Worm (Caenorhabditis elegans) whole organism, late embryonic: ENCODE results near the gene hrg-2.

Source experiments
- C08G9.2 ChIP-seq: sonication (generic microtip); optimal IDR thresholded peaks from 2 replicates; lab custom pipeline; 2016; ENCODE audit warnings: mild to moderate bottlenecking, missing genetic modification characterization, moderate library complexity, missing compliant biosample characterization
- K09A11.1 ChIP-seq: sonication (generic microtip); optimal IDR thresholded peaks from 2 replicates; lab custom pipeline; 2017; ENCODE audit warnings: antibody characterized with exemption, mild to moderate bottlenecking, missing genetic modification characterization, missing compliant biosample characterization; ENCODE audit not compliant: insufficient read depth
- T23F11.4 ChIP-seq: fragments of 200-800 bp; sonication (Bioruptor generic); optimal IDR thresholded peaks from 2 replicates; lab custom pipeline; 2018; ENCODE audit warnings: mild to moderate bottlenecking, missing genetic modification characterization, missing compliant biosample characterization
- Y22D7AL.16 ChIP-seq: sonication (generic microtip); optimal IDR thresholded peaks from 2 replicates; lab custom pipeline; 2016; ENCODE audit warnings: missing genetic modification characterization, missing compliant biosample characterization
- ceh-18 ChIP-seq: sonication (generic microtip); optimal IDR thresholded peaks from 2 replicates; lab custom pipeline; 2016; ENCODE audit warnings: missing genetic modification characterization, missing compliant biosample characterization
- ceh-19 ChIP-seq: fragments of 200-800 bp; sonication (Bioruptor generic); optimal IDR thresholded peaks from 2 replicates; lab custom pipeline; 2018; ENCODE audit warnings: mild to moderate bottlenecking, missing genetic modification characterization, missing compliant biosample characterization
- ceh-22 ChIP-seq: sonication (generic microtip); optimal IDR thresholded peaks from 2 replicates; lab custom pipeline; 2017; ENCODE audit warnings: missing biosample characterization, missing genetic modification characterization
- ceh-24 ChIP-seq: sonication (generic microtip); optimal IDR thresholded peaks from 2 replicates; lab custom pipeline; 2016; ENCODE audit warnings: mild to moderate bottlenecking, missing genetic modification characterization, missing compliant biosample characterization
- ceh-30 ChIP-seq: fragments of 150-350 bp; optimal IDR thresholded peaks from 2 replicates; lab custom pipeline; 2014; ENCODE audit warnings: missing biosample characterization, missing genetic modification characterization
- ceh-45 ChIP-seq: fragments of 200-800 bp; sonication (Bioruptor generic); IDR thresholded peaks from 2 replicates; pipeline ENCODE4 v1.3.6; 2022; ENCODE audit warnings: missing genetic modification reagents, missing genetic modification characterization, missing compliant biosample characterization
- ceh-48 ChIP-seq: sonication (generic microtip); optimal IDR thresholded peaks from 2 replicates; lab custom pipeline; 2016; ENCODE audit warnings: missing genetic modification characterization, inconsistent platforms, missing compliant biosample characterization
- ceh-6 ChIP-seq: fragments of 200-800 bp; sonication (Bioruptor generic); optimal IDR thresholded peaks from 2 replicates; lab custom pipeline; 2018; ENCODE audit warnings: mild to moderate bottlenecking, missing genetic modification characterization, missing compliant biosample characterization
- ceh-9 ChIP-seq: sonication (generic microtip); optimal IDR thresholded peaks from 2 replicates; lab custom pipeline; 2016; ENCODE audit warnings: mild to moderate bottlenecking, missing genetic modification characterization, inconsistent platforms, missing compliant biosample characterization
- che-1 ChIP-seq: sonication (generic microtip); optimal IDR thresholded peaks from 2 replicates; lab custom pipeline; 2016; ENCODE audit warnings: mild to moderate bottlenecking, missing genetic modification characterization, missing compliant biosample characterization
- dmd-4 ChIP-seq: sonication (generic microtip); optimal IDR thresholded peaks from 2 replicates; lab custom pipeline; 2016; ENCODE audit warnings: borderline replicate concordance, missing genetic modification characterization, missing compliant biosample characterization
- elt-2 ChIP-seq: sonication (generic microtip); optimal IDR thresholded peaks from 2 replicates; lab custom pipeline; 2016; ENCODE audit warnings: missing genetic modification reagents, missing genetic modification characterization, missing compliant biosample characterization
- elt-4 ChIP-seq: sonication (generic microtip); optimal IDR thresholded peaks from 2 replicates; lab custom pipeline; 2016; ENCODE audit warnings: missing genetic modification characterization, missing compliant biosample characterization
- ets-4 ChIP-seq: sonication (generic microtip); optimal IDR thresholded peaks from 2 replicates; lab custom pipeline; 2016; ENCODE audit warnings: missing genetic modification characterization, missing compliant biosample characterization
- eyg-1 ChIP-seq: sonication (generic microtip); optimal IDR thresholded peaks from 2 replicates; lab custom pipeline; 2016; ENCODE audit warnings: missing genotype, missing genetic modification characterization, missing compliant biosample characterization
- fkh-10 ChIP-seq: fragments of 150-350 bp; optimal IDR thresholded peaks from 2 replicates; lab custom pipeline; 2014; ENCODE audit warnings: missing biosample characterization, missing genetic modification reagents, missing genetic modification characterization
- hlh-15 ChIP-seq: sonication (generic microtip); optimal IDR thresholded peaks from 2 replicates; lab custom pipeline; 2016; ENCODE audit warnings: missing genetic modification characterization, missing compliant biosample characterization
- hlh-8 ChIP-seq: sonication (generic microtip); optimal IDR thresholded peaks from 2 replicates; lab custom pipeline; 2016; ENCODE audit warnings: missing genotype, missing genetic modification characterization, missing compliant biosample characterization
- madf-2 ChIP-seq: sonication (generic microtip); optimal IDR thresholded peaks from 2 replicates; lab custom pipeline; 2017; ENCODE audit warnings: missing genetic modification characterization, missing compliant biosample characterization
- nhr-232 ChIP-seq: sonication (generic microtip); optimal IDR thresholded peaks from 2 replicates; lab custom pipeline; 2016; ENCODE audit warnings: missing genetic modification characterization, missing compliant biosample characterization
- npax-4 ChIP-seq: sonication (generic microtip); optimal IDR thresholded peaks from 2 replicates; lab custom pipeline; 2016; ENCODE audit warnings: missing genetic modification characterization, missing compliant biosample characterization
- pag-3 ChIP-seq: sonication (generic microtip); optimal IDR thresholded peaks from 2 replicates; lab custom pipeline; 2016; ENCODE audit warnings: missing compliant biosample characterization, missing genetic modification characterization, borderline replicate concordance
- pat-9 ChIP-seq: fragments of 200-800 bp; sonication (Bioruptor generic); optimal IDR thresholded peaks from 2 replicates; lab custom pipeline; 2018; ENCODE audit warnings: mild to moderate bottlenecking, missing genetic modification characterization, moderate library complexity, missing compliant biosample characterization
- pax-1 ChIP-seq: fragments of 150-350 bp; optimal IDR thresholded peaks from 2 replicates; lab custom pipeline; 2014; ENCODE audit warnings: missing biosample characterization, missing genetic modification characterization
- pha-2 ChIP-seq: sonication (generic microtip); optimal IDR thresholded peaks from 2 replicates; lab custom pipeline; 2017; ENCODE audit warnings: mild to moderate bottlenecking, missing genetic modification characterization, missing compliant biosample characterization
- pha-4 ChIP-seq: fragments of 150-350 bp; optimal IDR thresholded peaks from 2 replicates; lab custom pipeline; 2018; ENCODE audit warnings: missing biosample characterization, missing genetic modification reagents, missing genetic modification characterization
- pqm-1 ChIP-seq: sonication (generic microtip); optimal IDR thresholded peaks from 2 replicates; lab custom pipeline; 2016; ENCODE audit warnings: missing genetic modification characterization, missing compliant biosample characterization
- ref-2 ChIP-seq: sonication (generic microtip); optimal IDR thresholded peaks from 2 replicates; lab custom pipeline; 2016; ENCODE audit warnings: missing genetic modification characterization, missing compliant biosample characterization
- rnt-1 ChIP-seq: sonication (generic microtip); optimal IDR thresholded peaks from 2 replicates; lab custom pipeline; 2016; ENCODE audit warnings: missing genetic modification characterization, missing compliant biosample characterization
- sox-4 ChIP-seq: sonication (generic microtip); optimal IDR thresholded peaks from 2 replicates; lab custom pipeline; 2017; ENCODE audit warnings: mild to moderate bottlenecking, missing genetic modification characterization, inconsistent platforms, missing compliant biosample characterization
- tbx-2 ChIP-seq: sonication (generic microtip); optimal IDR thresholded peaks from 2 replicates; lab custom pipeline; 2016; ENCODE audit warnings: missing genetic modification characterization, missing compliant biosample characterization
- ttx-3 ChIP-seq: sonication (generic microtip); optimal IDR thresholded peaks from 2 replicates; lab custom pipeline; 2016; ENCODE audit warnings: missing genetic modification reagents, missing genetic modification characterization, missing compliant biosample characterization
- unc-55 ChIP-seq: sonication (generic microtip); optimal IDR thresholded peaks from 2 replicates; lab custom pipeline; 2017; ENCODE audit warnings: missing biosample characterization, missing genetic modification reagents, missing genetic modification characterization
- ztf-16 ChIP-seq: sonication (generic microtip); optimal IDR thresholded peaks from 2 replicates; lab custom pipeline; 2017; ENCODE audit warnings: missing genetic modification characterization, missing compliant biosample characterization

Gene hrg-2

ce11 chrV:12369437-12369836 is 40.9 kb downstream of the hrg-2 start, which contains the start of gene gcy-13:
Gene gcy-13, minus strand, starts transcription at chrV:12369537.
- TF ChIP-seq ceh-18 (tag; lab: Kevin White, UChicago): no peak
- no peak for TF ChIP-seq che-1
- TF ChIP-seq ets-4 (tag; lab: Kevin White, UChicago): no peak
- TF ChIP-seq K09A11.1 (tag; lab: Kevin White, UChicago): no peak
- TF ChIP-seq ref-2: no peak
- TF ChIP-seq eyg-1 (tag; lab: Kevin White, UChicago): no peak
- no peak for TF ChIP-seq hlh-8 (tag; lab: Kevin White, UChicago)
- no peak for TF ChIP-seq npax-4 (tag; lab: Kevin White, UChicago)
- no peak for TF ChIP-seq pag-3 (tag; lab: Kevin White, UChicago)
- TF ChIP-seq ttx-3 (tag; lab: Kevin White, UChicago): no peak
- TF ChIP-seq ztf-16 (tag; lab: Kevin White, UChicago): no peak
- no peak for TF ChIP-seq pha-4 (tag; lab: Kevin White, UChicago)
- TF ChIP-seq nhr-232: no peak
- no peak for TF ChIP-seq ceh-22
- TF ChIP-seq sox-4: no peak
- TF ChIP-seq ceh-6: no peak
- TF ChIP-seq pha-2: no peak
- no peak for TF ChIP-seq elt-4

ce11 chrV:12365104-12365503 is 45.2 kb downstream of the hrg-2 start, which contains the start of gene fipr-2:
Gene fipr-2, plus strand, starts transcription at chrV:12365348.
- TF ChIP-seq ets-4 (tag; lab: Kevin White, UChicago) (no peak), Y22D7AL.16 (tag; lab: Kevin White, UChicago) (no peak), pax-1 (tag; lab: Kevin White, UChicago) (no peak), fkh-10 (GFP tag; lab: Kevin White, UChicago) (no peak), ceh-30 (tag; lab: Kevin White, UChicago) (no peak), C08G9.2 (tag; lab: Kevin White, UChicago) (no peak), ceh-24 (tag; lab: Kevin White, UChicago) (no peak), ceh-19 (GFP tag; lab: Kevin White, UChicago) (no peak), K09A11.1 (tag; lab: Kevin White, UChicago) (no peak), elt-2 (tag; lab: Kevin White, UChicago) (no peak), T23F11.4 (GFP tag; lab: Kevin White, UChicago) (no peak)

ce11 chrV:12361644-12362043 is 48.7 kb downstream of the hrg-2 start, which contains the start of gene fipr-1:
Gene fipr-1, minus strand, starts transcription at chrV:12361744.
- no peak for TF ChIP-seq tbx-2 (tag; lab: Kevin White, UChicago)
- TF ChIP-seq dmd-4 (tag; lab: Kevin White, UChicago): no peak
- no peak for TF ChIP-seq ceh-48
- TF ChIP-seq eyg-1 (tag; lab: Kevin White, UChicago): no peak
- TF ChIP-seq ceh-9 (tag; lab: Kevin White, UChicago): no peak
- no peak for TF ChIP-seq pat-9 (tag; lab: Kevin White, UChicago)
- TF ChIP-seq ceh-45 (GFP tag; lab: Robert Waterston, UW): no peak
- no peak for TF ChIP-seq madf-2 (tag; lab: Kevin White, UChicago)
- TF ChIP-seq che-1: no peak
- no peak for TF ChIP-seq pag-3 (tag; lab: Kevin White, UChicago)
- TF ChIP-seq nhr-232: no peak
- TF ChIP-seq hlh-15 (tag; lab: Kevin White, UChicago): no peak
- no peak for TF ChIP-seq rnt-1 (tag; lab: Kevin White, UChicago)
- no peak for TF ChIP-seq pqm-1 (tag; lab: Kevin White, UChicago)
- TF ChIP-seq unc-55 (GFP tag; lab: Kevin White, UChicago): no peak
- TF ChIP-seq ref-2: no peak
- no peak for TF ChIP-seq ceh-22
- no peak for TF ChIP-seq hlh-8 (tag; lab: Kevin White, UChicago)
